Fruit fly (Drosophila melanogaster) whole organism, embryonic: ENCODE data around the gene CG6709.

Experiments used
- Asciz ChIP-seq: fragments of 200-800 bp; sonication (Bioruptor generic); optimal IDR thresholded peaks from 2 replicates; lab custom pipeline; 2017; ENCODE audit warnings: missing biosample characterization, mild to moderate bottlenecking, missing genetic modification characterization, missing genetic modification reagents
- CG1024 ChIP-seq: fragments of 200-800 bp; sonication (Bioruptor generic); IDR thresholded peaks from 2 replicates; pipeline ENCODE4 v1.3.6; 2022; ENCODE audit warnings: missing biosample characterization, missing genetic modification characterization
- CG13123 ChIP-seq: fragments of 200-800 bp; sonication (Bioruptor generic); optimal IDR thresholded peaks from 2 replicates; lab custom pipeline; 2016; ENCODE audit warnings: missing biosample characterization, missing genetic modification characterization
- CG14014 ChIP-seq: fragments of 200-800 bp; sonication (Bioruptor generic); IDR thresholded peaks from 2 replicates; pipeline ENCODE4 v1.3.6; 2022; ENCODE audit warnings: missing biosample characterization, missing genetic modification characterization
- CG14667 ChIP-seq: fragments of 200-800 bp; sonication (Bioruptor generic); IDR thresholded peaks from 2 replicates; pipeline ENCODE4 v1.3.6; 2022; ENCODE audit warnings: missing biosample characterization, missing genetic modification characterization
- CG14965 ChIP-seq: fragments of 200-800 bp; sonication (Bioruptor generic); optimal IDR thresholded peaks from 2 replicates; lab custom pipeline; 2016; ENCODE audit warnings: missing biosample characterization, missing genetic modification characterization, borderline replicate concordance
- CG17186 ChIP-seq: fragments of 200-800 bp; sonication (Bioruptor generic); optimal IDR thresholded peaks from 3 replicates; lab custom pipeline; 2017; ENCODE audit warnings: missing biosample characterization, missing genetic modification reagents, missing genetic modification characterization
- CG17568 ChIP-seq: fragments of 200-800 bp; sonication (Bioruptor generic); optimal IDR thresholded peaks from 2 replicates; lab custom pipeline; 2018; ENCODE audit warnings: missing biosample characterization, mild to moderate bottlenecking, missing genetic modification characterization, moderate library complexity
- CG1792 ChIP-seq: fragments of 200-800 bp; sonication (Bioruptor generic); optimal IDR thresholded peaks from 2 replicates; lab custom pipeline; 2016; ENCODE audit warnings: missing biosample characterization, missing genetic modification characterization
- CG1832 ChIP-seq: fragments of 200-800 bp; sonication (Bioruptor generic); optimal IDR thresholded peaks from 2 replicates; lab custom pipeline; 2017; ENCODE audit warnings: missing biosample characterization, mild to moderate bottlenecking, missing genetic modification characterization, inconsistent platforms
- CG3065 ChIP-seq: fragments of 200-800 bp; sonication (Bioruptor generic); optimal IDR thresholded peaks from 2 replicates; lab custom pipeline; 2016; ENCODE audit warnings: missing biosample characterization, missing genetic modification characterization
- CG31365 ChIP-seq: fragments of 200-800 bp; sonication (Bioruptor generic); optimal IDR thresholded peaks from 2 replicates; lab custom pipeline; 2018; ENCODE audit warnings: missing biosample characterization, mild to moderate bottlenecking, missing genetic modification characterization
- CG3281 ChIP-seq: fragments of 200-800 bp; sonication (Bioruptor generic); optimal IDR thresholded peaks from 3 replicates; lab custom pipeline; 2017; ENCODE audit warnings: missing biosample characterization, mild to moderate bottlenecking, missing genetic modification characterization
- CG3847 ChIP-seq: fragments of 200-800 bp; sonication (Bioruptor generic); IDR thresholded peaks from 2 replicates; pipeline ENCODE4 v1.3.6; 2022; ENCODE audit warnings: missing biosample characterization, missing genetic modification characterization
- CG4707 ChIP-seq: fragments of 200-800 bp; sonication (Bioruptor generic); optimal IDR thresholded peaks from 2 replicates; lab custom pipeline; 2018; ENCODE audit warnings: missing biosample characterization, mild to moderate bottlenecking, missing genetic modification characterization, moderate library complexity
- CG4820 ChIP-seq: fragments of 200-800 bp; sonication (Bioruptor generic); optimal IDR thresholded peaks from 3 replicates; lab custom pipeline; 2016; ENCODE audit warnings: missing biosample characterization, missing genetic modification characterization
- ERR ChIP-seq: fragments of 200-800 bp; sonication (Bioruptor generic); optimal IDR thresholded peaks from 2 replicates; lab custom pipeline; 2016; ENCODE audit warnings: missing biosample characterization, missing genetic modification characterization
- HHEX ChIP-seq: fragments of 200-800 bp; sonication (Bioruptor generic); optimal IDR thresholded peaks from 3 replicates; lab custom pipeline; 2017; ENCODE audit warnings: missing biosample characterization, mild to moderate bottlenecking, missing genetic modification characterization, missing genetic modification reagents
- HLH3B ChIP-seq: fragments of 200-800 bp; sonication (Bioruptor generic); IDR thresholded peaks from 2 replicates; pipeline ENCODE4 v1.3.6; 2022; ENCODE audit warnings: missing biosample characterization, missing genetic modification characterization
- Hey ChIP-seq: fragments of 200-800 bp; sonication (Bioruptor generic); optimal IDR thresholded peaks from 3 replicates; lab custom pipeline; 2018; ENCODE audit warnings: missing biosample characterization, mild to moderate bottlenecking, missing genetic modification characterization
- HmgZ ChIP-seq: fragments of 200-800 bp; sonication (Bioruptor generic); optimal IDR thresholded peaks from 2 replicates; lab custom pipeline; 2018; ENCODE audit warnings: missing biosample characterization, mild to moderate bottlenecking, missing genetic modification characterization
- Lim3 ChIP-seq: fragments of 200-800 bp; sonication (Bioruptor generic); IDR thresholded peaks from 2 replicates; pipeline ENCODE4 v1.3.6; 2022; ENCODE audit warnings: missing biosample characterization, missing genetic modification characterization
- MBD-R2 ChIP-seq: fragments of 200-800 bp; sonication (Bioruptor generic); IDR thresholded peaks from 2 replicates; pipeline ENCODE4 v1.3.6; 2022; ENCODE audit warnings: missing biosample characterization, missing genetic modification characterization
- Meics ChIP-seq: fragments of 200-800 bp; sonication (Bioruptor generic); optimal IDR thresholded peaks from 2 replicates; lab custom pipeline; 2017; ENCODE audit warnings: missing biosample characterization, mild to moderate bottlenecking, missing genetic modification characterization
- Trl ChIP-seq, 3 experiments: fragments of >200 bp in 2 of 3; fragments of 200-800 bp in 1 of 3; sonication (Bioruptor generic) in 1 of 3; optimal IDR thresholded peaks; 2 replicates in 1 of 3; 3 replicates in 2 of 3; lab custom pipeline; 2016 to 2017; ENCODE audit warnings: missing biosample characterization in 1 of 3, missing genetic modification characterization in 1 of 3
- cad ChIP-seq: fragments of >200 bp; optimal IDR thresholded peaks from 2 replicates; lab custom pipeline; 2017; ENCODE audit warnings: missing biosample characterization, missing genetic modification characterization
- ci ChIP-seq: fragments of 200-800 bp; sonication (Bioruptor generic); IDR thresholded peaks from 3 replicates; pipeline ENCODE4 v1.3.6; 2022; ENCODE audit warnings: missing biosample characterization, missing genetic modification characterization
- corto ChIP-seq: fragments of 200-800 bp; sonication (Bioruptor generic); optimal IDR thresholded peaks from 2 replicates; lab custom pipeline; 2016; ENCODE audit warnings: missing biosample characterization, mild to moderate bottlenecking, missing genetic modification characterization, moderate library complexity
- disco-r ChIP-seq: fragments of 200-800 bp; sonication (Bioruptor generic); optimal IDR thresholded peaks from 2 replicates; lab custom pipeline; 2016; ENCODE audit warnings: missing biosample characterization, missing genetic modification characterization
- en ChIP-seq: fragments of 200-800 bp; sonication (Bioruptor generic); optimal IDR thresholded peaks from 2 replicates; lab custom pipeline; 2016; ENCODE audit warnings: missing biosample characterization, missing genetic modification characterization
- eve ChIP-seq, 2 experiments: fragments of >200 bp; optimal IDR thresholded peaks; 2 replicates each; lab custom pipeline; 2017; ENCODE audit warnings: missing biosample characterization in 2 of 2, missing genetic modification characterization in 2 of 2
- ewg ChIP-seq: fragments of 200-800 bp; sonication (Bioruptor generic); optimal IDR thresholded peaks from 3 replicates; lab custom pipeline; 2017; ENCODE audit warnings: mild to moderate bottlenecking, missing biosample characterization, missing genetic modification reagents, missing genetic modification characterization
- gfzf ChIP-seq: fragments of 200-800 bp; sonication (Bioruptor generic); optimal IDR thresholded peaks from 2 replicates; lab custom pipeline; 2016; ENCODE audit warnings: missing biosample characterization, mild to moderate bottlenecking, missing genetic modification characterization, moderate library complexity
- gsb ChIP-seq: fragments of 200-800 bp; sonication (Bioruptor generic); IDR thresholded peaks from 2 replicates; pipeline ENCODE4 v1.3.6; 2022; ENCODE audit warnings: missing biosample characterization, missing genetic modification characterization
- hth ChIP-seq: fragments of >200 bp; optimal IDR thresholded peaks from 2 replicates; lab custom pipeline; 2017; ENCODE audit warnings: inconsistent platforms
- lola ChIP-seq, 3 experiments: fragments of >200 bp in 2 of 3; fragments of 200-800 bp in 1 of 3; sonication (Bioruptor generic) in 1 of 3; optimal IDR thresholded peaks; 2 replicates each; lab custom pipeline; 2017 to 2019; ENCODE audit warnings: missing biosample characterization in 3 of 3, missing genetic modification characterization in 3 of 3, mild to moderate bottlenecking in 1 of 3, moderate library complexity in 1 of 3
- lov ChIP-seq, 2 experiments: fragments of 200-800 bp in 1 of 2; fragments of >200 bp in 1 of 2; sonication (Bioruptor generic) in 1 of 2; IDR thresholded peaks in 1 of 2; optimal IDR thresholded peaks in 1 of 2; 2 replicates in 1 of 2; 3 replicates in 1 of 2; pipeline versions ENCODE4 v1.3.6 to Lab custom; 2017 to 2022; ENCODE audit warnings: missing biosample characterization in 1 of 2, missing genetic modification characterization in 1 of 2
- nom ChIP-seq: fragments of 200-800 bp; sonication (Bioruptor generic); optimal IDR thresholded peaks from 2 replicates; lab custom pipeline; 2017; ENCODE audit warnings: missing biosample characterization, missing genetic modification characterization, mild to moderate bottlenecking, moderate library complexity, missing genetic modification reagents
- onecut ChIP-seq: fragments of 200-800 bp; sonication (Bioruptor generic); IDR thresholded peaks from 2 replicates; pipeline ENCODE4 v1.3.6; 2022; ENCODE audit warnings: missing biosample characterization, missing genetic modification characterization
- pum ChIP-seq: fragments of 200-800 bp; sonication (Bioruptor generic); optimal IDR thresholded peaks from 2 replicates; lab custom pipeline; 2016; ENCODE audit warnings: missing biosample characterization, missing genetic modification characterization
- ro ChIP-seq: fragments of 200-800 bp; sonication (Bioruptor generic); IDR thresholded peaks from 2 replicates; pipeline ENCODE4 v1.3.6; 2022; ENCODE audit warnings: missing biosample characterization, missing genetic modification characterization
- run ChIP-seq: fragments of 200-800 bp; sonication (Bioruptor generic); optimal IDR thresholded peaks from 3 replicates; lab custom pipeline; 2018; ENCODE audit warnings: missing biosample characterization, mild to moderate bottlenecking, missing genetic modification characterization
- salm ChIP-seq: fragments of 200-800 bp; sonication (Bioruptor generic); optimal IDR thresholded peaks from 2 replicates; lab custom pipeline; 2018; ENCODE audit warnings: missing biosample characterization, mild to moderate bottlenecking, missing genetic modification characterization
- schlank ChIP-seq: fragments of 200-800 bp; sonication (Bioruptor generic); optimal IDR thresholded peaks from 2 replicates; lab custom pipeline; 2018; ENCODE audit warnings: missing biosample characterization, mild to moderate bottlenecking, missing genetic modification characterization
- sim ChIP-seq: fragments of 200-800 bp; sonication (Bioruptor generic); IDR thresholded peaks from 2 replicates; pipeline ENCODE4 v1.3.6; 2022; ENCODE audit warnings: missing biosample characterization, missing genetic modification characterization
- sqz ChIP-seq: fragments of 200-800 bp; sonication (Bioruptor generic); optimal IDR thresholded peaks from 3 replicates; lab custom pipeline; 2018; ENCODE audit warnings: missing biosample characterization, mild to moderate bottlenecking, missing genetic modification characterization
- tap ChIP-seq: fragments of 200-800 bp; optimal IDR thresholded peaks from 3 replicates; lab custom pipeline; 2019; ENCODE audit warnings: missing biosample characterization, mild to moderate bottlenecking, missing genetic modification characterization, moderate library complexity
- tio ChIP-seq: fragments of 200-800 bp; sonication (Bioruptor generic); optimal IDR thresholded peaks from 2 replicates; lab custom pipeline; 2017; ENCODE audit warnings: missing biosample characterization, missing genetic modification characterization, inconsistent platforms
- tna ChIP-seq: fragments of 200-800 bp; sonication (Bioruptor generic); IDR thresholded peaks from 2 replicates; pipeline ENCODE4 v1.3.6; 2022; ENCODE audit warnings: missing biosample characterization, missing genetic modification characterization; ENCODE audit not compliant: partially characterized antibody
- wdn ChIP-seq: fragments of 200-800 bp; sonication (Bioruptor generic); IDR thresholded peaks from 2 replicates; pipeline ENCODE4 v1.3.6; 2022; ENCODE audit warnings: missing biosample characterization, missing genetic modification characterization

CG6709 gene

DNA sequence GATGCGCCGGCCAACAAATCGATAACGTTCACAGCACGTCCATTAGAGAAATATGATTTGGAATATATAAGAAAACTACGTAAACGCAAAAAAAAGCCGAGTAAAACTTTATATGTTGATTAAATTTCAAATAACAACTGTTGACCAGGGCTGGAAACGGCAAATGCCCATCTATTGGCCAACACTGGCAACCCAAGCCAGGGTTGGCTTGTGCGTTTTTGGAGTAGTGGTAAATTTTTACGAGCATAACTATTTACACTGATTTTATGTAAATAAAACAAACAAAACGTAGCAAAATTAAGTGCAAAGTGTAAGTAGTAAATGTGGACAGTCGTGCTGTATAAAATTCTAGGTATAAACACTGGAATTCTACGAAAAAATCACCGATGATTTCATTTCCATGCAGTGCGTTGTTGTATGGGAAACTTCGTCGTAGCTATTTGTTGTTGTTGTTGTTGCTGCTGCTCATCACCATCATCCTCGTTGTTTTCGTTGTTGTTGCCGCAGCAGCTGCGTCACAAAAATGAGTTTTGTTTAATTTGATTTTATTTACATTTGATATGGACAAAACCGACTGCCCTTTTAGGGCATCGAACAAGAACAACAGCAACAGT is 4.6 kb upstream of the CG6709 start, which contains the start of gene nudE (continued):
- TF ChIP-seq tna (GFP tag; lab: Robert Waterston, UW) (no peak), CG3065 (GFP tag; lab: Kevin White, UChicago) (no peak), tio (no peak), CG17186 (GFP tag; lab: Kevin White, UChicago) (peak; percentile 50), CG1832 (no peak), CG1024 (GFP tag; lab: Robert Waterston, UW) (no peak), salm (no peak), CG14667 (no peak), gfzf (no peak), corto (GFP tag; lab: Kevin White, UChicago) (no peak), eve (GFP tag; optimal IDR thresholded peaks at IDR 0.05; lab: Kevin White, UChicago) (no peak), Trl (optimal IDR thresholded peaks at IDR 0.05; lab: Kevin White, UChicago) (no peak), Trl (GFP tag; optimal IDR thresholded peaks at IDR 0.05; lab: Kevin White, UChicago) (peak; percentile 32), CG1792 (GFP tag; lab: Kevin White, UChicago) (no peak), CG4707 (no peak), lov (optimal IDR thresholded peaks at IDR 0.05; lab: Kevin White, UChicago) (no peak), lov (GFP tag; IDR thresholded peaks at IDR 0.05; lab: Robert Waterston, UW) (no peak), tap (tag; lab: Kevin White, UChicago) (no peak), CG14965 (GFP tag; lab: Kevin White, UChicago) (no peak), Hey (tag; lab: Kevin White, UChicago) (no peak), ewg (GFP tag; lab: Kevin White, UChicago) (no peak), CG3847 (GFP tag; lab: Robert Waterston, UW) (peak; percentile 60), CG13123 (GFP tag; lab: Kevin White, UChicago) (no peak), Lim3 (GFP tag; lab: Robert Waterston, UW) (no peak), schlank (tag; lab: Kevin White, UChicago) (no peak), nom (no peak), CG14014 (no peak), hth (lab: Kevin White, UChicago) (no peak), gsb (GFP tag; lab: Robert Waterston, UW) (no peak), onecut (no peak), ci (no peak), ERR (GFP tag; lab: Kevin White, UChicago) (peak; percentile 8), HHEX (GFP tag; lab: Kevin White, UChicago) (peak; percentile 38), Meics (no peak), CG3281 (peak; percentile 95), cad (GFP tag; lab: Kevin White, UChicago) (no peak), sqz (GFP tag; lab: Kevin White, UChicago) (no peak), ro (GFP tag; lab: Robert Waterston, UW) (no peak), MBD-R2 (GFP tag; lab: Robert Waterston, UW) (peak; percentile 39), HmgZ (peak; percentile 10), run (no peak), en (GFP tag; lab: Kevin White, UChicago) (peak; percentile 5), CG17568 (GFP tag; lab: Kevin White, UChicago) (no peak), Asciz (GFP tag; lab: Kevin White, UChicago) (no peak), sim (GFP tag; lab: Robert Waterston, UW) (no peak), pum (no peak), lola (GFP tag; optimal IDR thresholded peaks at IDR 0.05; lab: Kevin White, UChicago) (no peak), disco-r (GFP tag; lab: Kevin White, UChicago) (no peak), CG31365 (tag; lab: Kevin White, UChicago) (no peak), HLH3B (GFP tag; lab: Robert Waterston, UW) (no peak), wdn (GFP tag; lab: Robert Waterston, UW) (no peak), CG4820 (GFP tag; lab: Kevin White, UChicago) (peak; percentile 28)
